Worm (Caenorhabditis elegans): ENCODE measurements around the gene glt-6.

DNA sequence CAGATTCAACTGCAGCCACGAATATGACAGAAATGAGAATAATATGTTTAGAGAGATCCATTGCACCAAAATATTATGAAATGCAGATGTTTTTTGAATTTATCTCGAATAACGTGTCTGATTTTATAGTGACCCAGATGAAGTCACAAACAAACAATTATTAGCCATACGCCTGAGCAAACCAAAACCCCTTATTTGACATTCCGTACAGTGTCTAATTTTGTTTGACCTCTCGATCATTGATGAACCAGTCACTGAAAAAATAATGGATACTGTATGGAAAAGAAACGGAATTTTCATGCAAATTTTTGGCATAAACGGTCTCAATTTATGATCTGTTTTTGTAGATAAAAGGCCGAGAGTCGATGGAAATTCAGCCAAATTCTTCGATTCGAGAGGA is 12.7 kb downstream of the glt-6 start, which contains the start of the genes R05G6.9 and R05G6.3:
- no peak for TF ChIP-seq lsy-2 (tag; optimal IDR thresholded peaks at IDR 0.05)
- no peak for TF ChIP-seq unc-55 (GFP tag; optimal IDR thresholded peaks at IDR 0.05)
- TF ChIP-seq mdl-1 (tag; optimal IDR thresholded peaks at IDR 0.05): no peak
- no peak for TF ChIP-seq R02D3.7 (tag; optimal IDR thresholded peaks at IDR 0.05)
- no peak for TF ChIP-seq ama-1 (optimal IDR thresholded peaks at IDR 0.05)
- TF ChIP-seq snpc-4 (tag; optimal IDR thresholded peaks at IDR 0.05): no peak
- no peak for TF ChIP-seq blmp-1 (tag; optimal IDR thresholded peaks at IDR 0.05; ENCODE audit: insufficient read depth)
- TF ChIP-seq nhr-237 (tag; optimal IDR thresholded peaks at IDR 0.05): no peak
- TF ChIP-seq elt-1 (tag; optimal IDR thresholded peaks at IDR 0.05): no peak
- no peak for TF ChIP-seq lin-39 (tag; optimal IDR thresholded peaks at IDR 0.05)
- TF ChIP-seq unc-62 (GFP tag; optimal IDR thresholded peaks at IDR 0.05): no peak
- no peak for TF ChIP-seq dmd-4 (tag; optimal IDR thresholded peaks at IDR 0.05)

Data from whole organism, L2 larva.